Fruit fly (Drosophila melanogaster) whole organism, embryonic: ENCODE results near the gene CG6675.
A peak's percentile ranks its signal among the peaks of the same experiment; 100 is the strongest.

Experiments used
- Antp ChIP-seq: fragments of 200-800 bp; sonication (Bioruptor generic); optimal IDR thresholded peaks from 3 replicates; lab custom pipeline; 2016; ENCODE audit warnings: missing biosample characterization, missing genetic modification characterization
- Asciz ChIP-seq: fragments of 200-800 bp; sonication (Bioruptor generic); optimal IDR thresholded peaks from 2 replicates; lab custom pipeline; 2017; ENCODE audit warnings: missing biosample characterization, mild to moderate bottlenecking, missing genetic modification characterization, missing genetic modification reagents
- B-H1 ChIP-seq: fragments of 200-800 bp; sonication (Bioruptor generic); IDR thresholded peaks from 3 replicates; pipeline ENCODE4 v1.3.6; 2022; ENCODE audit warnings: missing biosample characterization, missing genetic modification characterization
- Blimp-1 ChIP-seq: fragments of 200-800 bp; sonication (Bioruptor generic); optimal IDR thresholded peaks from 3 replicates; lab custom pipeline; 2018; ENCODE audit warnings: missing biosample characterization, missing genetic modification characterization, mild to moderate bottlenecking, moderate library complexity, missing genetic modification reagents
- CG10274 ChIP-seq: fragments of 200-800 bp; sonication (Bioruptor generic); optimal IDR thresholded peaks from 3 replicates; lab custom pipeline; 2017; ENCODE audit warnings: missing biosample characterization, mild to moderate bottlenecking, missing genetic modification characterization
- CG11695 ChIP-seq: fragments of 200-800 bp; sonication (Bioruptor generic); IDR thresholded peaks from 3 replicates; pipeline ENCODE4 v1.3.6; 2022; ENCODE audit warnings: missing biosample characterization, missing genetic modification characterization
- CG12071 ChIP-seq: fragments of 200-800 bp; sonication (Bioruptor generic); optimal IDR thresholded peaks from 3 replicates; lab custom pipeline; 2018; ENCODE audit warnings: missing biosample characterization, mild to moderate bottlenecking, missing genetic modification characterization
- CG12236 ChIP-seq: fragments of 200-800 bp; sonication (Bioruptor generic); optimal IDR thresholded peaks from 2 replicates; lab custom pipeline; 2016; ENCODE audit warnings: missing biosample characterization, missing genetic modification characterization
- CG1233 ChIP-seq: fragments of 200-800 bp; sonication (Bioruptor generic); optimal IDR thresholded peaks from 4 replicates; lab custom pipeline; 2018; ENCODE audit warnings: missing biosample characterization, mild to moderate bottlenecking, missing genetic modification characterization
- CG12391 ChIP-seq: fragments of 200-800 bp; sonication (Bioruptor generic); optimal IDR thresholded peaks from 3 replicates; lab custom pipeline; 2018; ENCODE audit warnings: missing biosample characterization, mild to moderate bottlenecking, missing genetic modification characterization, moderate library complexity
- CG14441 ChIP-seq: fragments of 200-800 bp; sonication (Bioruptor generic); IDR thresholded peaks from 2 replicates; pipeline ENCODE4 v1.3.6; 2022; ENCODE audit warnings: missing biosample characterization, missing genetic modification characterization
- CG17912 ChIP-seq: fragments of 200-800 bp; sonication (Bioruptor generic); optimal IDR thresholded peaks from 2 replicates; lab custom pipeline; 2018; ENCODE audit warnings: missing biosample characterization, mild to moderate bottlenecking, missing genetic modification characterization
- CG18476 ChIP-seq: fragments of 200-800 bp; sonication (Bioruptor generic); optimal IDR thresholded peaks from 2 replicates; lab custom pipeline; 2016; ENCODE audit warnings: missing biosample characterization, mild to moderate bottlenecking, missing genetic modification characterization
- CG2129 ChIP-seq: fragments of 200-800 bp; sonication (Bioruptor generic); IDR thresholded peaks from 2 replicates; pipeline ENCODE4 v1.3.6; 2022; ENCODE audit warnings: missing biosample characterization, missing genetic modification characterization; ENCODE audit not compliant: partially characterized antibody
- CG3407 ChIP-seq: fragments of 200-800 bp; sonication (Bioruptor generic); optimal IDR thresholded peaks from 2 replicates; lab custom pipeline; 2018; ENCODE audit warnings: missing biosample characterization, mild to moderate bottlenecking, missing genetic modification characterization
- CG34224 ChIP-seq: fragments of 200-800 bp; sonication (Bioruptor generic); IDR thresholded peaks from 3 replicates; pipeline ENCODE4 v1.3.6; 2022; ENCODE audit warnings: missing biosample characterization, missing genetic modification characterization; ENCODE audit not compliant: partially characterized antibody
- CG34376 ChIP-seq: fragments of 200-800 bp; sonication (Bioruptor generic); optimal IDR thresholded peaks from 2 replicates; lab custom pipeline; 2018; ENCODE audit warnings: missing biosample characterization, mild to moderate bottlenecking, missing genetic modification characterization
- CG3726 ChIP-seq: fragments of 200-800 bp; sonication (Bioruptor generic); IDR thresholded peaks from 3 replicates; pipeline ENCODE4, ENCODE4 v1.3.6; 2022; ENCODE audit warnings: missing biosample characterization, missing genetic modification characterization
- CG6254 ChIP-seq: fragments of 200-800 bp; sonication (Bioruptor generic); optimal IDR thresholded peaks from 3 replicates; lab custom pipeline; 2017; ENCODE audit warnings: mild to moderate bottlenecking, missing biosample characterization, missing genetic modification reagents, missing genetic modification characterization
- CG9215 ChIP-seq: fragments of 200-800 bp; sonication (Bioruptor generic); IDR thresholded peaks from 2 replicates; pipeline ENCODE4 v1.3.6; 2022; ENCODE audit warnings: missing biosample characterization, missing genetic modification characterization
- CG9609 ChIP-seq: fragments of 200-800 bp; sonication (Bioruptor generic); optimal IDR thresholded peaks from 3 replicates; lab custom pipeline; 2016; ENCODE audit warnings: missing biosample characterization, missing genetic modification characterization
- CG9817 ChIP-seq: fragments of 200-800 bp; sonication (Bioruptor generic); optimal IDR thresholded peaks from 2 replicates; lab custom pipeline; 2018; ENCODE audit warnings: missing biosample characterization, mild to moderate bottlenecking, missing genetic modification characterization, moderate library complexity
- Dp ChIP-seq: fragments of 200-800 bp; sonication (Bioruptor generic); optimal IDR thresholded peaks from 2 replicates; lab custom pipeline; 2018; ENCODE audit warnings: missing biosample characterization, mild to moderate bottlenecking, missing genetic modification characterization, moderate library complexity
- Drgx ChIP-seq: fragments of 200-800 bp; sonication (Bioruptor generic); IDR thresholded peaks from 2 replicates; pipeline ENCODE4 v1.3.6; 2022; ENCODE audit warnings: missing biosample characterization, missing genetic modification characterization
- E2f2 ChIP-seq: fragments of 200-800 bp; sonication (Bioruptor generic); IDR thresholded peaks from 2 replicates; pipeline ENCODE4 v1.3.6; 2022; ENCODE audit warnings: missing biosample characterization, missing genetic modification characterization
- Elba2 ChIP-seq: fragments of 200-800 bp; sonication (Bioruptor generic); optimal IDR thresholded peaks from 3 replicates; lab custom pipeline; 2016; ENCODE audit warnings: missing biosample characterization, missing genetic modification characterization
- MTF-1 ChIP-seq: fragments of 200-800 bp; sonication (Bioruptor generic); optimal IDR thresholded peaks from 2 replicates; lab custom pipeline; 2018; ENCODE audit warnings: missing biosample characterization, mild to moderate bottlenecking, missing genetic modification characterization, borderline replicate concordance
- Neu2 ChIP-seq: fragments of 200-800 bp; sonication (Bioruptor generic); optimal IDR thresholded peaks from 3 replicates; lab custom pipeline; 2016; ENCODE audit warnings: missing biosample characterization, missing genetic modification characterization, borderline replicate concordance
- Nf-YC ChIP-seq: fragments of 200-800 bp; optimal IDR thresholded peaks from 3 replicates; lab custom pipeline; 2019; ENCODE audit warnings: missing biosample characterization, mild to moderate bottlenecking, missing genetic modification characterization, moderate library complexity
- Opbp ChIP-seq: fragments of 200-800 bp; sonication (Bioruptor generic); IDR thresholded peaks from 3 replicates; pipeline ENCODE4 v1.3.6; 2022; ENCODE audit warnings: missing biosample characterization, missing genetic modification characterization; ENCODE audit not compliant: partially characterized antibody
- chif ChIP-seq, 2 experiments: fragments of 200-800 bp; sonication (Bioruptor generic); optimal IDR thresholded peaks; 3 replicates each; lab custom pipeline; 2016; ENCODE audit warnings: missing biosample characterization in 2 of 2, missing genetic modification characterization in 2 of 2
- croc ChIP-seq: fragments of 200-800 bp; sonication (Bioruptor generic); conservative IDR thresholded peaks from 3 replicates; pipeline ENCODE4 v1.3.6; 2022; ENCODE audit warnings: missing biosample characterization, missing genetic modification characterization
- cwo ChIP-seq: fragments of 200-800 bp; sonication (Bioruptor generic); optimal IDR thresholded peaks from 3 replicates; lab custom pipeline; 2017; ENCODE audit warnings: missing biosample characterization, missing genetic modification characterization, mild to moderate bottlenecking, moderate library complexity, missing genetic modification reagents
- dpn ChIP-seq, 2 experiments: fragments of 200-800 bp; sonication (Bioruptor generic); optimal IDR thresholded peaks; 3 replicates each; lab custom pipeline; 2016; ENCODE audit warnings: missing biosample characterization in 2 of 2, missing genetic modification characterization in 2 of 2
- dysf ChIP-seq: fragments of 200-800 bp; sonication (Bioruptor generic); IDR thresholded peaks from 3 replicates; pipeline ENCODE4 v1.3.6; 2022; ENCODE audit warnings: missing biosample characterization, missing genetic modification characterization
- gfzf ChIP-seq: fragments of 200-800 bp; sonication (Bioruptor generic); optimal IDR thresholded peaks from 2 replicates; lab custom pipeline; 2016; ENCODE audit warnings: missing biosample characterization, mild to moderate bottlenecking, missing genetic modification characterization, moderate library complexity
- h ChIP-seq: fragments of >200 bp; optimal IDR thresholded peaks from 2 replicates; lab custom pipeline; 2017
- hb ChIP-seq: fragments of 200-800 bp; sonication (Bioruptor generic); IDR thresholded peaks from 3 replicates; pipeline ENCODE4 v1.3.6; 2022; ENCODE audit warnings: missing biosample characterization, missing genetic modification characterization; ENCODE audit not compliant: partially characterized antibody
- jing ChIP-seq: fragments of 200-800 bp; sonication (Bioruptor generic); optimal IDR thresholded peaks from 2 replicates; lab custom pipeline; 2018; ENCODE audit warnings: missing biosample characterization, mild to moderate bottlenecking, missing genetic modification characterization
- knrl ChIP-seq: fragments of 200-800 bp; sonication (Bioruptor generic); IDR thresholded peaks from 3 replicates; pipeline ENCODE4 v1.3.6; 2022; ENCODE audit warnings: missing biosample characterization, missing genetic modification characterization; ENCODE audit not compliant: partially characterized antibody
- lab ChIP-seq: fragments of 200-800 bp; sonication (Bioruptor generic); optimal IDR thresholded peaks from 3 replicates; lab custom pipeline; 2017; ENCODE audit warnings: missing biosample characterization, missing genetic modification characterization, mild to moderate bottlenecking, moderate library complexity, missing genetic modification reagents
- lov ChIP-seq, 2 experiments: fragments of 200-800 bp in 1 of 2; fragments of >200 bp in 1 of 2; sonication (Bioruptor generic) in 1 of 2; IDR thresholded peaks in 1 of 2; optimal IDR thresholded peaks in 1 of 2; 2 replicates in 1 of 2; 3 replicates in 1 of 2; pipeline versions ENCODE4 v1.3.6 to Lab custom; 2017 to 2022; ENCODE audit warnings: missing biosample characterization in 1 of 2, missing genetic modification characterization in 1 of 2
- p53 ChIP-seq: fragments of 200-800 bp; sonication (Bioruptor generic); optimal IDR thresholded peaks from 2 replicates; lab custom pipeline; 2016; ENCODE audit warnings: missing biosample characterization, missing genetic modification characterization
- rib ChIP-seq: fragments of 200-800 bp; sonication (Bioruptor generic); IDR thresholded peaks from 2 replicates; pipeline ENCODE4 v1.3.6; 2022; ENCODE audit warnings: missing biosample characterization, missing genetic modification characterization
- run ChIP-seq: fragments of 200-800 bp; sonication (Bioruptor generic); optimal IDR thresholded peaks from 3 replicates; lab custom pipeline; 2018; ENCODE audit warnings: missing biosample characterization, mild to moderate bottlenecking, missing genetic modification characterization
- seq ChIP-seq: fragments of 200-800 bp; sonication (Bioruptor generic); IDR thresholded peaks from 2 replicates; pipeline ENCODE4 v1.3.6; 2022; ENCODE audit warnings: missing biosample characterization, missing genetic modification characterization
- sim ChIP-seq: fragments of 200-800 bp; sonication (Bioruptor generic); IDR thresholded peaks from 2 replicates; pipeline ENCODE4 v1.3.6; 2022; ENCODE audit warnings: missing biosample characterization, missing genetic modification characterization
- tll ChIP-seq, 2 experiments: fragments of 200-800 bp in 1 of 2; fragments of >200 bp in 1 of 2; sonication (Bioruptor generic) in 1 of 2; optimal IDR thresholded peaks; 2 replicates each; lab custom pipeline; 2017 to 2019; ENCODE audit warnings: missing biosample characterization in 2 of 2, missing genetic modification characterization in 2 of 2, mild to moderate bottlenecking in 1 of 2, moderate library complexity in 1 of 2
- toy ChIP-seq: fragments of 200-800 bp; sonication (Bioruptor generic); IDR thresholded peaks from 2 replicates; pipeline ENCODE4 v1.3.6; 2022; ENCODE audit warnings: missing biosample characterization, missing genetic modification characterization
- wor ChIP-seq: fragments of 200-800 bp; sonication (Bioruptor generic); IDR thresholded peaks from 2 replicates; pipeline ENCODE4 v1.3.6; 2022; ENCODE audit warnings: missing biosample characterization, missing genetic modification characterization

Gene CG6675

DNA sequence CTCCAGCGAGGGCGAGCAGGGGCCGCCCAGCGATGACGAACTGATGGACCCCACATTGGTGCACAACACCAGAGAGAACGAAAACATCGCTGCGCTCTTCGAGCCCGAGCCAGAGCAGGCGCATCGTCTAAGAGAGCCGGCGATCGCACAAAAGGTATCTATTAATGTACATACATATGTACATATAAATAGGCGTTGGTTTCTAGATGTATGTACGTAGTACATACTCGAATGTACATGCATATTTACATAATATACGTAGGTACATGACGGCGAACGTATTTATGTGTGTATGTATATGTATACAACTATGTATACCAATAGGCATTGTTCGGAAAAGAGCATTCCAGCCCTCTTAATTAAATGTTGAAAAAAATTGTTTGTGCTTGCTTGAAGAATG, 35.4 kb downstream of the CG6675 start (continued):
- TF ChIP-seq lov (optimal IDR thresholded peaks at IDR 0.05; lab: Kevin White, UChicago) = no peak
- no peak for TF ChIP-seq lov (GFP tag; IDR thresholded peaks at IDR 0.05; lab: Robert Waterston, UW)
- no peak for TF ChIP-seq dysf (GFP tag; lab: Robert Waterston, UW)
- peak; percentile 76 for TF ChIP-seq CG12071 (GFP tag; lab: Kevin White, UChicago)
- peak; percentile 84 for TF ChIP-seq CG1233 (GFP tag; lab: Kevin White, UChicago)
- TF ChIP-seq seq (GFP tag; lab: Robert Waterston, UW) = no peak
- no peak for TF ChIP-seq run (tag; lab: Kevin White, UChicago)
- no peak for TF ChIP-seq CG12391 (tag; lab: Kevin White, UChicago)
- no peak for TF ChIP-seq CG17912
- no peak for TF ChIP-seq CG9817 (tag; lab: Kevin White, UChicago)
- TF ChIP-seq knrl = no peak
- TF ChIP-seq wor (GFP tag; lab: Robert Waterston, UW) = no peak
- no peak for TF ChIP-seq croc (GFP tag; lab: Robert Waterston, UW)
- TF ChIP-seq dpn (GFP tag; optimal IDR thresholded peaks at IDR 0.05; lab: Kevin White, UChicago) = no peak
- TF ChIP-seq h (lab: Kevin White, UChicago) = no peak
- TF ChIP-seq hb (GFP tag; lab: Robert Waterston, UW) = no peak
- peak; percentile 53; the same call in 1 of the 2 replicates for TF ChIP-seq toy (GFP tag; lab: Robert Waterston, UW)
- no peak for TF ChIP-seq CG14441
- TF ChIP-seq CG3407 (GFP tag; lab: Kevin White, UChicago) = no peak
- no peak for TF ChIP-seq Neu2 (GFP tag; lab: Kevin White, UChicago)
- TF ChIP-seq Opbp (GFP tag; lab: Robert Waterston, UW) = no peak
- no peak for TF ChIP-seq CG2129 (GFP tag; lab: Robert Waterston, UW)
- TF ChIP-seq CG6254 (GFP tag; lab: Kevin White, UChicago) = peak; percentile 58
- TF ChIP-seq lab (GFP tag; lab: Kevin White, UChicago) = peak; percentile 80
- no peak for TF ChIP-seq sim (GFP tag; lab: Robert Waterston, UW)
- TF ChIP-seq tll (GFP tag; optimal IDR thresholded peaks at IDR 0.05; lab: Kevin White, UChicago) = no peak
- TF ChIP-seq CG3726 (GFP tag; lab: Robert Waterston, UW) = no peak
- TF ChIP-seq Blimp-1 (GFP tag; lab: Kevin White, UChicago) = peak; percentile 59
- TF ChIP-seq Elba2 = no peak
- peak; percentile 76 for TF ChIP-seq Asciz (GFP tag; lab: Kevin White, UChicago)
- TF ChIP-seq MTF-1 (GFP tag; lab: Kevin White, UChicago) = peak; percentile 82
- no peak for TF ChIP-seq Drgx (GFP tag; lab: Robert Waterston, UW)
- no peak for TF ChIP-seq rib (GFP tag; lab: Robert Waterston, UW)
- TF ChIP-seq chif (GFP tag; optimal IDR thresholded peaks at IDR 0.05; lab: Kevin White, UChicago) = no peak
- no peak for TF ChIP-seq CG10274
- TF ChIP-seq CG34224 (GFP tag; lab: Robert Waterston, UW) = 0 out of 3 replicates have a peak, but pooled peaks have one; percentile 13
- TF ChIP-seq CG12236 (GFP tag; lab: Kevin White, UChicago) = no peak
- TF ChIP-seq E2f2 (GFP tag; lab: Robert Waterston, UW) = no peak
- TF ChIP-seq Nf-YC (tag; lab: Kevin White, UChicago) = peak; percentile 60
- TF ChIP-seq CG9609 (GFP tag; lab: Kevin White, UChicago) = no peak
- no peak for TF ChIP-seq Antp (GFP tag; lab: Kevin White, UChicago)
- TF ChIP-seq Dp = no peak
- peak; percentile 41 for TF ChIP-seq CG34376
- no peak for TF ChIP-seq cwo (GFP tag; lab: Kevin White, UChicago)
- TF ChIP-seq jing (GFP tag; lab: Kevin White, UChicago) = no peak
- no peak for TF ChIP-seq CG18476
- TF ChIP-seq B-H1 = peak; percentile 16; the same call in 1 of the 3 replicates
- no peak for TF ChIP-seq gfzf (GFP tag; lab: Kevin White, UChicago)
- no peak for TF ChIP-seq CG9215
- TF ChIP-seq CG11695 (GFP tag; lab: Robert Waterston, UW) = no peak
- no peak for TF ChIP-seq p53 (GFP tag; lab: Kevin White, UChicago)
